Worm (Caenorhabditis elegans): ENCODE results near the gene C03A7.2.

DNA sequence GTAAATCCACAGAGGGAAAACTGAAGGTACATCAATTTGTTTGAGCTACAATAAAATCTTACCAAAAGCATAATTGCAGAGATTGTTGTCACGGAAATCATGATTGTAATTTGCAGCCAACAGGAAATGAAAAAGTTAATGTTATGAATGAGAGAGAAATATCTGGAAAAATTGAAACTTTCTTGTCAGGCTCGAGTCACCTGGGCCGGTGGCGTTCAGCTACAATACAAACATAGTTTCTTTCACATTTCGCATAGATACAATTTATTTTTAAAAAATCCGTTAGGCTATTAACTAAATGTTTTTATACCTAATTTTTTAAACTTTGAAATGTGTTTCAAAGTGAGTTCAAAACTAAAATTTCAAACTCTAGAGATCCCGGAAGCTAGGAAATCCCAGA, 24.1 kb upstream of the C03A7.2 start, which contains the start of gene srx-39:
- no peak for TF ChIP-seq nhr-76 (tag; optimal IDR thresholded peaks at IDR 0.05)
- TF ChIP-seq ama-1 (optimal IDR thresholded peaks at IDR 0.05): no peak
- no peak for TF ChIP-seq unc-39 (tag; optimal IDR thresholded peaks at IDR 0.05)
- TF ChIP-seq mxl-2 (GFP tag; conservative IDR thresholded peaks at IDR 0.05): no peak
- TF ChIP-seq nhr-77 (tag; optimal IDR thresholded peaks at IDR 0.05): no peak
- TF ChIP-seq fos-1 (tag; optimal IDR thresholded peaks at IDR 0.05): no peak
- no peak for TF ChIP-seq cey-2 (tag; optimal IDR thresholded peaks at IDR 0.05; ENCODE audit: borderline replicate concordance, insufficient read depth)
- no peak for TF ChIP-seq saeg-2 (GFP tag; IDR thresholded peaks at IDR 0.05)
- TF ChIP-seq lin-39 (tag; optimal IDR thresholded peaks at IDR 0.05): no peak
- no peak for TF ChIP-seq nhr-237 (tag; optimal IDR thresholded peaks at IDR 0.05)
- TF ChIP-seq lin-13 (GFP tag; optimal IDR thresholded peaks at IDR 0.05): no peak
- TF ChIP-seq ceh-44 (GFP tag; IDR thresholded peaks at IDR 0.05): no peak
- no peak for TF ChIP-seq lin-29 (GFP tag; IDR thresholded peaks at IDR 0.05)
- no peak for TF ChIP-seq snpc-4 (tag; optimal IDR thresholded peaks at IDR 0.05)

Data from whole organism, L4 larva.